Worm (Caenorhabditis elegans): ENCODE results near the gene fbxl-3.

DNA sequence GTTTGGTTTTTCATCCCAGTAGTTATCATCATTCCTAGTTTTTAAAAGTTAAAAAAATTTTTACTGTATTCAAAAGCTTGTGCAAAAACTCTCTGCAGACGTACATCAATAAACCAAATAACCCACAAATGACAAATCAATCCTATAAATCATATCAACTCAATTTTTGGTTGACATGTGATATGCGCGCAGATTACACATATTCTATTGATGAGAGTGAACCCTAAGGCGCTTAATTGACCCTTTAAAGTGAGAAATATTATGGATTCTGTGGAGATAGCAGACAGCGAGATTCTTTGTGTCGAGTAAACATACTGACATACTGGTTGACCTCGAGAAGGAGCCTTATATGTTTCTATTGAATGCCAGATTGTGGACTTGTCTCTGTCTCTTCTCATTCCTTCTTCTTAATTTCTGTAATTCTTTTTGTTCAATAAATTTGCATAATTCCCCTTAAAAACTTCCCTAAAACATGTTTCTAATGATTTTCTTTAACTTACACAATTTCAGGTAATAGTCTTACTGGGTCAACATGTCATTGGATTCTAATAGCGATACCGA, 17.6 kb upstream of the fbxl-3 start, which contains the start of gene EEED8.2:
- TF ChIP-seq lin-39 (tag; optimal IDR thresholded peaks at IDR 0.05): no peak
- peak; percentile 26 for TF ChIP-seq pha-4 (tag; optimal IDR thresholded peaks at IDR 0.05)
- TF ChIP-seq unc-39 (tag; optimal IDR thresholded peaks at IDR 0.05): no peak
- TF ChIP-seq ztf-4 (tag; optimal IDR thresholded peaks at IDR 0.05): no peak
- TF ChIP-seq jun-1 (tag; optimal IDR thresholded peaks at IDR 0.05): no peak
- TF ChIP-seq aly-2 (tag; optimal IDR thresholded peaks at IDR 0.05): no peak
